Fruit fly (Drosophila melanogaster): ENCODE data around the gene Nnp-1.

DNA sequence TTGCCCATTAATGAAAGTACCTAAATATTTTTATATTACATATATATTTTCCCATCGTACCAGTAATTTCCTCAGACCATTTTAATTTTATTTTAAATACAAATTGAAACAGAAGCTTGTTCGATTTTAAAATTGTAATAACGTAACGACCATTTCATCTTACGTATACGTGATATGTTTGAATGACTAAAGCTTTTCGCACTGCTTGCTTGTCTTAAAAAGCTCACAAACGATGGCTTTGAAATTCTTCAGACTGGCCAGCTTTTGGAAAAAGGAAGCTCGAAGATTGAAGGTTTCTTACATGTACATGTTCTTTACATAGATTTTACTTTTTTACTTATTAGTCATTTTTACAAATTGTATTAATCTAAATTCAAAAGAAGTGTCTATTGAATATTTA is 33.3 kb downstream of the Nnp-1 start:
- TF ChIP-seq sage (GFP tag; optimal IDR thresholded peaks at IDR 0.05) (no peak), Dif (GFP tag; optimal IDR thresholded peaks at IDR 0.05; ENCODE audit: partially characterized antibody) (no peak), fru (GFP tag; optimal IDR thresholded peaks at IDR 0.05) (no peak), br (GFP tag; optimal IDR thresholded peaks at IDR 0.05) (no peak), Jra (GFP tag; optimal IDR thresholded peaks at IDR 0.05) (no peak), foxo (GFP tag; optimal IDR thresholded peaks at IDR 0.05) (no peak), N (GFP tag; optimal IDR thresholded peaks at IDR 0.05) (no peak), woc (GFP tag; optimal IDR thresholded peaks at IDR 0.05) (no peak), psq (GFP tag; optimal IDR thresholded peaks at IDR 0.05) (no peak), jim (GFP tag; optimal IDR thresholded peaks at IDR 0.05) (no peak), usp (GFP tag; optimal IDR thresholded peaks at IDR 0.05) (no peak), Myc (optimal IDR thresholded peaks at IDR 0.05) (no peak), h (GFP tag; optimal IDR thresholded peaks at IDR 0.05) (no peak)

Data from whole organism, wandering third instar larva.